Worm (Caenorhabditis elegans) whole organism, early embryonic: ENCODE data around the gene T08H10.3.
"Not testable (repeated sequence)": the region's sequence is repeated elsewhere in the genome, so short reads cannot be mapped to it uniquely, and the experiment has no call there.

Experiments
- B0310.2 ChIP-seq: sonication (generic microtip); optimal IDR thresholded peaks from 2 replicates; lab custom pipeline; 2016; ENCODE audit warnings: mild to moderate bottlenecking, missing genetic modification characterization, missing compliant biosample characterization
- F13C5.2 ChIP-seq: sonication (generic microtip); optimal IDR thresholded peaks from 2 replicates; lab custom pipeline; 2017; ENCODE audit warnings: mild to moderate bottlenecking, missing genetic modification characterization, inconsistent platforms, missing compliant biosample characterization
- aly-1 ChIP-seq: sonication (generic microtip); optimal IDR thresholded peaks from 2 replicates; lab custom pipeline; 2016; ENCODE audit warnings: missing genetic modification characterization, missing compliant biosample characterization
- ama-1 ChIP-seq: fragments of 150-350 bp; optimal IDR thresholded peaks from 2 replicates; lab custom pipeline; 2014
- ceh-13 ChIP-seq: fragments of 200-800 bp; sonication (Bioruptor generic); optimal IDR thresholded peaks from 2 replicates; lab custom pipeline; 2018; ENCODE audit warnings: mild to moderate bottlenecking, missing genetic modification characterization, missing compliant biosample characterization
- ceh-36 ChIP-seq: sonication (generic microtip); optimal IDR thresholded peaks from 2 replicates; lab custom pipeline; 2016; ENCODE audit warnings: missing genetic modification characterization, inconsistent platforms, missing compliant biosample characterization
- ets-7 ChIP-seq: sonication (generic microtip); optimal IDR thresholded peaks from 2 replicates; lab custom pipeline; 2016; ENCODE audit warnings: missing genotype, missing genetic modification characterization, missing compliant biosample characterization
- flt-1 ChIP-seq: fragments of 200-800 bp; sonication (Bioruptor generic); IDR thresholded peaks from 2 replicates; pipeline ENCODE4 v1.3.6; 2022; ENCODE audit warnings: missing genetic modification characterization, missing compliant biosample characterization
- hmbx-1 ChIP-seq: sonication (generic microtip); optimal IDR thresholded peaks from 2 replicates; lab custom pipeline; 2016; ENCODE audit warnings: mild to moderate bottlenecking, missing genetic modification characterization, missing compliant biosample characterization
- hmg-4 ChIP-seq: fragments of 200-800 bp; sonication (Bioruptor generic); optimal IDR thresholded peaks from 2 replicates; lab custom pipeline; 2018; ENCODE audit warnings: mild to moderate bottlenecking, missing genetic modification characterization, missing compliant biosample characterization
- hnd-1 ChIP-seq: sonication (generic microtip); optimal IDR thresholded peaks from 2 replicates; lab custom pipeline; 2016; ENCODE audit warnings: missing genetic modification characterization, missing compliant biosample characterization
- pes-1 ChIP-seq: fragments of 200-800 bp; sonication (Bioruptor generic); IDR thresholded peaks from 2 replicates; pipeline ENCODE4 v1.3.6; 2022; ENCODE audit warnings: missing genetic modification reagents, missing genetic modification characterization, missing compliant biosample characterization
- scrt-1 ChIP-seq: fragments of 200-800 bp; sonication (Bioruptor generic); IDR thresholded peaks from 2 replicates; pipeline ENCODE4 v1.3.6; 2022; ENCODE audit warnings: missing genetic modification characterization, missing compliant biosample characterization
- sea-1 ChIP-seq: fragments of 200-800 bp; sonication (Bioruptor generic); conservative IDR thresholded peaks from 2 replicates; pipeline ENCODE4 v1.3.6; 2022; ENCODE audit warnings: missing genetic modification characterization, missing compliant biosample characterization
- tbx-11 ChIP-seq: fragments of 200-800 bp; sonication (Bioruptor generic); IDR thresholded peaks from 2 replicates; pipeline ENCODE4 v1.3.6; 2022; ENCODE audit warnings: missing genetic modification characterization, missing compliant biosample characterization
- tbx-37 ChIP-seq: fragments of 200-800 bp; sonication (Bioruptor generic); conservative IDR thresholded peaks from 2 replicates; pipeline ENCODE4 v1.3.6; 2022; ENCODE audit warnings: missing genetic modification reagents, missing genetic modification characterization, missing compliant biosample characterization
- tra-4 ChIP-seq: sonication (generic microtip); optimal IDR thresholded peaks from 2 replicates; lab custom pipeline; 2017; ENCODE audit warnings: missing genetic modification characterization, missing compliant biosample characterization

Gene T08H10.3

DNA sequence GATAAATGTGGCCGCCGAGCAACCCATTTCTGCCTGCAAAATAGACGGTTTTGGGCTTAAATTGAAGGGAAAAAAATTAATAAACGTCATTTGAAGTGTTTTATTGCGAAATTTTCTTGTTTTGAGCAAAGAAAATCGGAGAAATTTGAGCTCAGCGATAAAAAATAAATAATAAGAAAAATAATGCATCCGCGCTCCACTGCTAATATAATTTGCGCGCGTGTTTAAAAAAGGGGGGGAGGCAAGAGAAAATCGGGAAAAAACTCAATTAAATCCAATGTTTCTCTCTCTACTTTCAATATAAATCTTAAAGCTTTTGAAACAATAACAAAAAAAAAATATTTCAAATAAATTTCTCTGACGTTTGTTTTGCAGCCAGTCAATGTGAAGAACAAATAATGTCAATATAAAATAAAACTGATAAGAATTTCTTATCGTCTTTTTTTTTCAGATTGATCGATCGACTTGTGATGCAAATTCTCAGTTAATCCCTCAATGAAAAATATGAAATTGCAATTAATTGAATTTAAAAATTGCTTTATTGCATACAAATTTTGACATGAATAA, 20.6 kb upstream of the T08H10.3 start, which contains the start of gene rft-2:
Gene rft-2 (minus strand): TSS at position 41 of the 567 bp plus-strand sequence.
- TF ChIP-seq F13C5.2 (peak; percentile 59), pes-1 (GFP tag; lab: Robert Waterston, UW) (no peak)

DNA sequence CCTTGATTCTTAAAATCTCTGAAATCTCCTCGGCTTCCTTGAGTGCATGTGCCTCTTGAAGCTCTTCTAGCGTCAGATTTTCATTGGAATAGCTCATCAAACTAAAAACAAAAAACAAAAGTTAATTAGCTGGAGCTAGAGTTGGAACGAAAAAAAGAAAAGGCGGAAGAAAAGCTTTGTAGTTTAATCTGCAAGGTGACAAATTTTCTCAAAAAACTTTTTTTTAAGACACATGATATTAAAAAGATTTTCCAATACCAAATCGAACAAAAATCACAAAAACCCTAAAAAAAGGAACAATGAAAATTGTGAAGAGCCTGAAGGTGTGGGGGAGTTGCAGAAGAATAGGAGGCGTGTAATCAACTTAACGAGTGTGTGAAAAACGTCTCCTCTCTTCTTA, 16.5 kb upstream of the T08H10.3 start, which contains the start of gene gnrr-5:
Gene gnrr-5 (minus strand): TSS at position 101 of the 400 bp plus-strand sequence.
- no peak for TF ChIP-seq tra-4 (tag; lab: Kevin White, UChicago)
- no peak for TF ChIP-seq sea-1 (GFP tag; lab: Robert Waterston, UW)
- no peak for TF ChIP-seq tbx-37
- TF ChIP-seq ceh-13 (GFP tag; lab: Kevin White, UChicago) = no peak
- TF ChIP-seq B0310.2 = no peak
- no peak for TF ChIP-seq aly-1

DNA sequence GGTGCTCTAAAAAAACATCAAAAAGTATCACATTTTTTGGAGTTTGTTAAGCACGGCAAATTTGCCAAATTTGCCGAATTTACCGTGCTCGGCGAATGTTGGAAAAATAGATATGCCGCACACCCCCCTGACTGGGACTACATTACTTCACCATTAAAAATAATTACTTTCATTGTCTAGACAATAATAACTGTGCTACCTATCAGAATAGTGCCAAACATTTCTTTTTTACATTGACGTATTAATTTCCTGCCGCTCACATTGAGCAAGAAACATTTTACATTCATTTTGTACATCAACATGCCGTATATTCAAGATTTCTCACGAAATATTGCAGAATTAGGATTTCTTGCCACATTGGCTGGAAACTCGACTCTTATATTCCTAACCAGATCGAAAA, 3.4 kb downstream of the T08H10.3 start, which contains the start of gene str-35:
Gene str-35 (plus strand): TSS at position 301 of the 400 bp plus-strand sequence.
- TF ChIP-seq F13C5.2; ceh-36; hmg-4 (GFP tag; lab: Kevin White, UChicago): not testable (repeated sequence)

DNA sequence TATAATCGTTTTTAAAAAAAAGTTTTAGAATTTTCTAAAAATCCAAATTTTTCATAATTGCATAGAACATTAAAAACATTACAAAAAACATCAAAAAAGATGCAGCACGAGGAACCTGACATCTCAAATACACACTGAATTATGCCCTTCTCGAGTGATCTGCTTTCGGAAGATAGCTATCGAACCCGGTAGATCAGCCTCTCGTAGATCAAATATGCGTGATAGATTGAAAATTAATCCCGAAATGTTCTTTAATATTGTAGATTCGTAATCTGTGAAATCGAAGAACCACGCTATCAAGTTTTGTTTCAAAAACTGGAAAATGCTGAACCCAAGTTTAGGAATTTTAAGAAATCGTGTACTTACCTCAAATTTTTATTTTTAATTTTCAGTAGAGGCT, 10.7 kb downstream of the T08H10.3 start:
- TF ChIP-seq sea-1 (GFP tag; lab: Robert Waterston, UW) = no peak
- TF ChIP-seq tra-4 (tag; lab: Kevin White, UChicago) = no peak
- no peak for TF ChIP-seq hnd-1 (tag; lab: Kevin White, UChicago)
- TF ChIP-seq F13C5.2 = no peak
- TF ChIP-seq aly-1 = no peak
- TF ChIP-seq hmg-4 (GFP tag; lab: Kevin White, UChicago) = no peak
- TF ChIP-seq pes-1 (GFP tag; lab: Robert Waterston, UW) = no peak
- TF ChIP-seq ets-7 = no peak
- TF ChIP-seq tbx-37 = no peak
- TF ChIP-seq flt-1 = no peak
- TF ChIP-seq ama-1 (lab: Kevin White, UChicago) = no peak
- no peak for TF ChIP-seq ceh-13 (GFP tag; lab: Kevin White, UChicago)
- TF ChIP-seq scrt-1 (GFP tag; lab: Robert Waterston, UW) = no peak
- no peak for TF ChIP-seq tbx-11

DNA sequence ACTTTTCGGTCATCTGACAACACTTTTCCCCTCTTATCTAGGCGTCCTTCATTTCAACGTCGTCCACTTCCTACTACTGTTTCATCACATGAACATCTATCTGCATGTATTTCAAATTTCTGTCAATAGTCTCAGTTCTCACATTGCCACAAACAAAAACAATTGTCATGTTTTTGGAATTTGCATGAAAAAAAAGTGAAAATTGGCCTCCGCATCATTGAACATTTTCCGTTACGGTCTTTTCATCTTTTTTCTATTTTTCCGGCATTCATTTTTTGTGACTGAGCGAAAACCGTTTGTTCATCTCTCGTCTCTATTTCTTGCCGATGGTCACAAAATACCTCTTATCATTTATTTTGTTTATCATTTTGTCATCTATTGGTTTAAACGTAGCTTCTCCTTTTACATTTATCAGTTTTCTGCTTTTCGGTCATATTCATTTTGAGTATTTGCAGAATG, 11.9 kb downstream of the T08H10.3 start, which contains the start of gene exc-15:
Gene exc-15 (plus strand): TSS at position 411 of the 459 bp plus-strand sequence.
- TF ChIP-seq ceh-13 (GFP tag; lab: Kevin White, UChicago) = no peak
- no peak for TF ChIP-seq sea-1 (GFP tag; lab: Robert Waterston, UW)
- TF ChIP-seq B0310.2 = no peak
- no peak for TF ChIP-seq hnd-1 (tag; lab: Kevin White, UChicago)
- no peak for TF ChIP-seq pes-1 (GFP tag; lab: Robert Waterston, UW)
- no peak for TF ChIP-seq ama-1 (lab: Kevin White, UChicago)
- TF ChIP-seq hmg-4 (GFP tag; lab: Kevin White, UChicago) = no peak

DNA sequence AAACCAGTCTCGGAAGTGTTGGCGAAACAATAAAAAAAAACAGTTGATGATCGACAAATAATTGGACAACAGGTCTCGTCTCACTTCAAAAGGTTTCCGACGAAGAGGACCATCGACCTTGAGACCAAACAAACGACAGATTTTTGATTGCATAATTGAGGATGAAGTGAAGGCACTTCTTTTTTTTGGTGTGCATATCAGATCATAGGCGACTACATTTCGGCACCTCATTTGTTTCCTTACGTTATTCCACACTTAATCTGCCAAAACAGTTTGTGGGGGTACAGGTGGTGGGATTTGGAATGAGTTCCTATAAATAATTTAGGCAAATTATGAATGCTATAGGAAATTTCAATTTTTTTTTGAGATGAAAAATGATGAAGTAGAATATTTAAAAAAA, 15.5 kb downstream of the T08H10.3 start:
- no peak for TF ChIP-seq F13C5.2
- TF ChIP-seq pes-1 (GFP tag; lab: Robert Waterston, UW) = no peak

DNA sequence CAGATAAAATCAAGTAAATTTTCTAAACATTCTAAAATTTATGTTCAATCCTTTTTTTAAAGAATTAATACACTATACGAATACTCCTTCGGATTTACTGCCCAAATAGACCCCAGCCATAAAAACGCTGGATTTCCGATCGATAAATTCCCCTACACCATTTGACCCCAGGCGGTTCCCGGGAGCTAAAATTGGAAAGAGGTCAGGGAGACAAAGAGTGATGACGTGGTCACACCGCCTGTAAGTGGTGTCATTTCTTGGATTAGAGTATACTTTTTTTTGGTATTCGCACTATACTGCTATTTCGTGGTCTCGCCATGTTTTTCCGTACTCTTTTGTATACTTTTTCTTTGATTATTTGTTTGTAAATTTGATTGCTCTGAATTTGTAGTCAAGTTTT, 16.7 kb downstream of the T08H10.3 start:
- TF ChIP-seq hmg-4 (GFP tag; lab: Kevin White, UChicago) (no peak), ceh-36 (no peak), pes-1 (GFP tag; lab: Robert Waterston, UW) (no peak), ama-1 (lab: Kevin White, UChicago) (no peak), flt-1 (no peak), ceh-13 (GFP tag; lab: Kevin White, UChicago) (no peak), F13C5.2 (no peak), B0310.2 (no peak), hnd-1 (tag; lab: Kevin White, UChicago) (no peak), tbx-37 (no peak), sea-1 (GFP tag; lab: Robert Waterston, UW) (no peak), scrt-1 (GFP tag; lab: Robert Waterston, UW) (no peak)

DNA sequence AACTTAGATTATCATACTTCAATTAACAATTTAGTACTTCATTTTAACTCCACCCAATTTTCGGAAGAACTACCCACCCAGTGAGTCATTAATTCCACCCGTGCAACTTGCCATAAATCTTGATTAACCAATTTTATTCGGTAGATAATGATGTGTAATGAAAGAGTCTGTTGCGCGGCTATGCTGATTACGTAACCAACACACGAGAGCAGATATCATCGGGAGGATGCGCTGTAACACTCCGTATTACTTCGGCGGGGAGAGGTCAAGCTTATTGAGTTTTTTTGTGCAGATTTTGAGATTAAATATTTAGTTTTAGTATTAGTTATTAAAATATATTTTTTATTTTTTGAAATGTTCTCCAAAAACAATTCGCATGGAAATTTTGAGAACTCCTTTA, 17.8 kb downstream of the T08H10.3 start:
- TF ChIP-seq ceh-13 (GFP tag; lab: Kevin White, UChicago) (no peak), sea-1 (GFP tag; lab: Robert Waterston, UW) (no peak), hmg-4 (GFP tag; lab: Kevin White, UChicago) (no peak), ets-7 (no peak), aly-1 (no peak), F13C5.2 (no peak), scrt-1 (GFP tag; lab: Robert Waterston, UW) (no peak), hmbx-1 (tag; lab: Kevin White, UChicago) (no peak), tbx-11 (no peak)

DNA sequence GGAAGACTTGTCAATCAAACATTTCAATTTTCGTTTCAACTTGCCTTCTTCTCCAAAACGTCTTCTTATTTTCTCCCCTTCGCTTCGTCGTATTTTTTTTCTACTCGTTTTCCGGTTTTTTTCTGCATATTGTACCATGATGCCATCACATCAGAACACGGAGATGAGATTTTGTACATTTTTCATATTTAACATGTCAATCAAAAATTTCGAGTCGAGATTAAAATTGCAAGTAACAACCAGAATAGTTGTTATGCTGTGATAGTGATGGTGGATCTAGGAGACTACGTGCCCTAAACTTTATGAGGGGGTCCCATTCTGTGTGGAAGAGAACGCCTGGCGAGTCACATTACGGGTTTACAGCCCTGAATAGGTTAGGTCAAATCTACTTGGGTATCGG, 18.7 kb downstream of the T08H10.3 start:
- TF ChIP-seq scrt-1 (GFP tag; lab: Robert Waterston, UW) = no peak
- TF ChIP-seq aly-1 = no peak
- TF ChIP-seq pes-1 (GFP tag; lab: Robert Waterston, UW) = no peak
- no peak for TF ChIP-seq F13C5.2
- TF ChIP-seq hmg-4 (GFP tag; lab: Kevin White, UChicago) = no peak
- no peak for TF ChIP-seq hnd-1 (tag; lab: Kevin White, UChicago)
- TF ChIP-seq B0310.2 = no peak
- no peak for TF ChIP-seq sea-1 (GFP tag; lab: Robert Waterston, UW)
- no peak for TF ChIP-seq ama-1 (lab: Kevin White, UChicago)
- TF ChIP-seq flt-1 = no peak
